Fruit fly (Drosophila melanogaster): ENCODE results near the gene Sec13.
A peak's percentile ranks its signal among the peaks of the same experiment; 100 is the strongest.

DNA sequence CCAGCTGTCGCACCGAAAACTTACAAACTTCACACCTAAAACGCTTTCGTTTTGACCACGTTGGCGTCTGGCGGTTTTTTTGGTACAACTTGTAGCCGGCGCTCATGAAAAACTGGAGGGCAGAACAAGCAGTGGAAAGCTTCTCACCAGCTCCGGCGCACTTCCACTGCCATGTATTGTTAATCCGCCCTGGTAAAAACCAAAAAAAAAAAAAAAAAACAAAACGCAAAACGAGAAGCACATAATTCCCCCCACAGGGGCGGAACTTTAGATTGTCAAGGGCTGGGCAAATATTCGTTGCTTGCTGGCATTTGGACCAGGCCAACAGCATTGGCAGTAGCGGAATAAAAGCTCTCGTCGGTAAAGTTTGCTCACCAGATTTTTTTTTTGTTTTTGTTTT lies 18.2 kb downstream of the Sec13 start:
- peak; percentile 72 for TF ChIP-seq CG8119 (GFP tag; IDR thresholded peaks at IDR 0.05)
- peak; percentile 73 for TF ChIP-seq Sox102F (GFP tag; optimal IDR thresholded peaks at IDR 0.05)

All from whole organism, prepupa.